Worm (Caenorhabditis elegans) whole organism, early embryonic: Measurements from ENCODE around the gene Y54G2A.76.

Experiments used
- B0310.2 ChIP-seq: sonication (generic microtip); optimal IDR thresholded peaks from 2 replicates; lab custom pipeline; 2016; ENCODE audit warnings: mild to moderate bottlenecking, missing genetic modification characterization, missing compliant biosample characterization
- F13C5.2 ChIP-seq: sonication (generic microtip); optimal IDR thresholded peaks from 2 replicates; lab custom pipeline; 2017; ENCODE audit warnings: mild to moderate bottlenecking, missing genetic modification characterization, inconsistent platforms, missing compliant biosample characterization
- aly-1 ChIP-seq: sonication (generic microtip); optimal IDR thresholded peaks from 2 replicates; lab custom pipeline; 2016; ENCODE audit warnings: missing genetic modification characterization, missing compliant biosample characterization
- ama-1 ChIP-seq: fragments of 150-350 bp; optimal IDR thresholded peaks from 2 replicates; lab custom pipeline; 2014
- ceh-13 ChIP-seq: fragments of 200-800 bp; sonication (Bioruptor generic); optimal IDR thresholded peaks from 2 replicates; lab custom pipeline; 2018; ENCODE audit warnings: mild to moderate bottlenecking, missing genetic modification characterization, missing compliant biosample characterization
- ceh-36 ChIP-seq: sonication (generic microtip); optimal IDR thresholded peaks from 2 replicates; lab custom pipeline; 2016; ENCODE audit warnings: missing genetic modification characterization, inconsistent platforms, missing compliant biosample characterization
- ets-7 ChIP-seq: sonication (generic microtip); optimal IDR thresholded peaks from 2 replicates; lab custom pipeline; 2016; ENCODE audit warnings: missing genotype, missing genetic modification characterization, missing compliant biosample characterization
- flt-1 ChIP-seq: fragments of 200-800 bp; sonication (Bioruptor generic); IDR thresholded peaks from 2 replicates; pipeline ENCODE4 v1.3.6; 2022; ENCODE audit warnings: missing genetic modification characterization, missing compliant biosample characterization
- hmbx-1 ChIP-seq: sonication (generic microtip); optimal IDR thresholded peaks from 2 replicates; lab custom pipeline; 2016; ENCODE audit warnings: mild to moderate bottlenecking, missing genetic modification characterization, missing compliant biosample characterization
- hnd-1 ChIP-seq: sonication (generic microtip); optimal IDR thresholded peaks from 2 replicates; lab custom pipeline; 2016; ENCODE audit warnings: missing genetic modification characterization, missing compliant biosample characterization
- pes-1 ChIP-seq: fragments of 200-800 bp; sonication (Bioruptor generic); IDR thresholded peaks from 2 replicates; pipeline ENCODE4 v1.3.6; 2022; ENCODE audit warnings: missing genetic modification reagents, missing genetic modification characterization, missing compliant biosample characterization
- scrt-1 ChIP-seq: fragments of 200-800 bp; sonication (Bioruptor generic); IDR thresholded peaks from 2 replicates; pipeline ENCODE4 v1.3.6; 2022; ENCODE audit warnings: missing genetic modification characterization, missing compliant biosample characterization
- tbx-11 ChIP-seq: fragments of 200-800 bp; sonication (Bioruptor generic); IDR thresholded peaks from 2 replicates; pipeline ENCODE4 v1.3.6; 2022; ENCODE audit warnings: missing genetic modification characterization, missing compliant biosample characterization

DNA sequence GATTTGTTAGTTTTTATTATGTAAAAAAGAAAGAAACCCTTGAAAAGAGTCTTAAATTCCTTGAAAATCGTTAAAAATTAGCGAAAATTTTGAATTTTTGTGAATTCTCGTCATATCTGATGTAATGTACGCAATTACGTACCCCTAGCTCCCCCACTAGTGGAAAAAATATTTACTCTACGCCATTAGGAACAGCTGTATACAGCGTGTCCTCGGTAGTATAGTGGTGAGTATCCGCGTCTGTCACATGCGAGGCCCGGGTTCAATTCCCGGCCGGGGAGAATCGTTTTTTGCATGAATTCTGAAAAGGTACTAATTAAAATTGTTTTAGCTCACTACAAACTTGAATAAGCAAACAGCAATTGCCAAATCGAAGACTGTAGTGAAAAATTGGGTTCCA is 9.3 kb upstream of the Y54G2A.76 start:
- TF ChIP-seq aly-1 (tag; lab: Kevin White, UChicago) (no peak), pes-1 (no peak), ama-1 (lab: Kevin White, UChicago) (no peak), F13C5.2 (tag; lab: Kevin White, UChicago) (no peak), ceh-36 (tag; lab: Kevin White, UChicago) (no peak), scrt-1 (GFP tag; lab: Robert Waterston, UW) (no peak), tbx-11 (GFP tag; lab: Robert Waterston, UW) (no peak), hmbx-1 (tag; lab: Kevin White, UChicago) (no peak), flt-1 (GFP tag; lab: Robert Waterston, UW) (no peak), hnd-1 (tag; lab: Kevin White, UChicago) (no peak), B0310.2 (no peak), ets-7 (tag; lab: Kevin White, UChicago) (no peak), ceh-13 (GFP tag; lab: Kevin White, UChicago) (no peak)
